Fruit fly (Drosophila melanogaster): Measurements from ENCODE around the gene CG12236.

Gene CG12236

DNA sequence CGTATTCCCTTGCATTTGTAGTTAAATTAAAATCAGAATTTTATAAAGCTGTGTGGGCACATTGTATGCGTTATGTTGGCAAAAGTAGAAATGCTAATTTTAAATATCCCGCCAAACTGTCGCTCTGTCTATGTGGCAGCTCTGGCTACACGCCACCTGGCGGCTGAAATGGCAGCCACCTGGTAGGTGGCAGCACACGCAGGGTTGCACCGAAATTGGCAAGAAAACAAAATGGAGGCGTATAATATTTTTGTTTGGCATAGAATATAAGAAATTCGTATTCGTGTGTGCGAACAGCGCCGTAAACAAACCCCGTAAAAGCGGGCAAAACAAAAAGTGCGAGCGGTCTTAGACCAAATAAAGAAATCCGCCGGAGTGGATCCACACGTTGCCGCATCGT is at the start of gene CG12236 (continued):
- TF ChIP-seq CG17568 (GFP tag; optimal IDR thresholded peaks at IDR 0.05) (no peak), peb (GFP tag; IDR thresholded peaks at IDR 0.05) (no peak), CG1233 (GFP tag; optimal IDR thresholded peaks at IDR 0.05) (peak; percentile 23), MESR4 (GFP tag; optimal IDR thresholded peaks at IDR 0.05) (peak; percentile 90), gcm (GFP tag; optimal IDR thresholded peaks at IDR 0.05) (no peak), hbn (GFP tag; IDR thresholded peaks at IDR 0.05; ENCODE audit: partially characterized antibody) (0 out of 2 replicates have a peak, but pooled peaks have one; percentile 14), HLH54F (GFP tag; optimal IDR thresholded peaks at IDR 0.05) (peak; percentile 24), CG6765 (GFP tag; optimal IDR thresholded peaks at IDR 0.05) (peak; percentile 55), sr (GFP tag; IDR thresholded peaks at IDR 0.05) (0 out of 3 replicates have a peak, but pooled peaks have one; percentile 36), slou (GFP tag; optimal IDR thresholded peaks at IDR 0.05) (peak; percentile 11), crp (GFP tag; optimal IDR thresholded peaks at IDR 0.05) (peak in 1 of 2 experiments; percentile 52), CG16813 (GFP tag; IDR thresholded peaks at IDR 0.05; ENCODE audit: partially characterized antibody) (0 out of 3 replicates have a peak, but pooled peaks have one; percentile 21), E2f2 (GFP tag; IDR thresholded peaks at IDR 0.05) (peak; percentile 98), Dek (tag; optimal IDR thresholded peaks at IDR 0.05) (peak; percentile 38), CG10565 (GFP tag; optimal IDR thresholded peaks at IDR 0.05) (no peak), trh (GFP tag; optimal IDR thresholded peaks at IDR 0.05) (no peak), lov (optimal IDR thresholded peaks at IDR 0.05) (no peak), lov (GFP tag; IDR thresholded peaks at IDR 0.05) (peak; percentile 63; the same call in 1 of the 3 replicates), al (GFP tag; IDR thresholded peaks at IDR 0.05) (no peak), CG15601 (tag; optimal IDR thresholded peaks at IDR 0.05) (peak; percentile 33), jing (GFP tag; optimal IDR thresholded peaks at IDR 0.05) (no peak), Sox102F (GFP tag; optimal IDR thresholded peaks at IDR 0.05) (no peak), CG12659 (GFP tag; optimal IDR thresholded peaks at IDR 0.05) (peak; percentile 85), CG18262 (tag; optimal IDR thresholded peaks at IDR 0.05) (peak; percentile 22), lola (GFP tag; optimal IDR thresholded peaks at IDR 0.05) (no peak), CG11093 (GFP tag; IDR thresholded peaks at IDR 0.05) (no peak), D19B (GFP tag; optimal IDR thresholded peaks at IDR 0.05) (no peak), croc (GFP tag; conservative IDR thresholded peaks at IDR 0.05) (no peak; the same call in 2 of the 3 replicates), sens (GFP tag) (peak; percentile 85), CG4707 (GFP tag; optimal IDR thresholded peaks at IDR 0.05) (peak; percentile 13), CG18619 (GFP tag; optimal IDR thresholded peaks at IDR 0.05) (peak; percentile 36), tin (GFP tag; optimal IDR thresholded peaks at IDR 0.05) (peak; percentile 42), H2.0 (GFP tag; IDR thresholded peaks at IDR 0.05) (0 out of 2 replicates have a peak, but pooled peaks have one; percentile 12), CG7786 (GFP tag; optimal IDR thresholded peaks at IDR 0.05) (peak; percentile 2), CG17385 (GFP tag; optimal IDR thresholded peaks at IDR 0.05) (peak; percentile 40), Side (GFP tag; optimal IDR thresholded peaks at IDR 0.05) (peak; percentile 29), chn (GFP tag; optimal IDR thresholded peaks at IDR 0.05) (peak; percentile 53), Nf-YA (GFP tag; IDR thresholded peaks at IDR 0.05) (no peak), YL-1 (GFP tag; optimal IDR thresholded peaks at IDR 0.05) (peak; percentile 94), sc (optimal IDR thresholded peaks at IDR 0.05) (no peak), sc (GFP tag; optimal IDR thresholded peaks at IDR 0.05) (no peak), Lim3 (GFP tag; IDR thresholded peaks at IDR 0.05) (no peak), B-H2 (GFP tag; optimal IDR thresholded peaks at IDR 0.05) (peak; percentile 74), pb (GFP tag; optimal IDR thresholded peaks at IDR 0.05) (no peak), tap (tag; optimal IDR thresholded peaks at IDR 0.05) (no peak), zen2 (GFP tag; IDR thresholded peaks at IDR 0.05; ENCODE audit: partially characterized antibody) (no peak), CG14667 (GFP tag; IDR thresholded peaks at IDR 0.05) (no peak), CG12236 (GFP tag; optimal IDR thresholded peaks at IDR 0.05) (peak; percentile 20), CG13894 (tag; optimal IDR thresholded peaks at IDR 0.05) (peak; percentile 71), Fer3 (tag; optimal IDR thresholded peaks at IDR 0.05) (peak; percentile 36), Nf-YB (GFP tag; optimal IDR thresholded peaks at IDR 0.05) (peak; percentile 23)

Data from whole organism, embryonic.